Fruit fly (Drosophila melanogaster) whole organism, embryonic: ENCODE measurements around the gene lin-52.

Experiments
- Bgb ChIP-seq: fragments of 200-800 bp; sonication (Bioruptor generic); IDR thresholded peaks from 2 replicates; pipeline ENCODE4 v1.3.6; 2022; ENCODE audit warnings: missing biosample characterization, missing genetic modification characterization; ENCODE audit not compliant: partially characterized antibody
- CG10431 ChIP-seq: fragments of 200-800 bp; sonication (Bioruptor generic); optimal IDR thresholded peaks from 3 replicates; lab custom pipeline; 2018; ENCODE audit warnings: missing biosample characterization, mild to moderate bottlenecking, missing genetic modification characterization
- CG10565 ChIP-seq: fragments of 200-800 bp; sonication (Bioruptor generic); optimal IDR thresholded peaks from 3 replicates; lab custom pipeline; 2016; ENCODE audit warnings: missing biosample characterization, mild to moderate bottlenecking, missing genetic modification characterization
- CG11456 ChIP-seq: fragments of 200-800 bp; sonication (Bioruptor generic); IDR thresholded peaks from 3 replicates; pipeline ENCODE4 v1.3.6; 2022; ENCODE audit warnings: missing biosample characterization, missing genetic modification characterization
- CG12299 ChIP-seq: fragments of 200-800 bp; sonication (Bioruptor generic); optimal IDR thresholded peaks from 2 replicates; lab custom pipeline; 2018; ENCODE audit warnings: missing biosample characterization, mild to moderate bottlenecking, missing genetic modification characterization
- CG1233 ChIP-seq: fragments of 200-800 bp; sonication (Bioruptor generic); optimal IDR thresholded peaks from 4 replicates; lab custom pipeline; 2018; ENCODE audit warnings: missing biosample characterization, mild to moderate bottlenecking, missing genetic modification characterization
- CG12659 ChIP-seq: fragments of 200-800 bp; sonication (Bioruptor generic); optimal IDR thresholded peaks from 3 replicates; lab custom pipeline; 2017; ENCODE audit warnings: mild to moderate bottlenecking, missing biosample characterization, missing genetic modification reagents, missing genetic modification characterization
- CG12744 ChIP-seq: fragments of 200-800 bp; sonication (Bioruptor generic); optimal IDR thresholded peaks from 2 replicates; lab custom pipeline; 2016; ENCODE audit warnings: missing biosample characterization, missing genetic modification characterization
- CG14050 ChIP-seq: fragments of 200-800 bp; sonication (Bioruptor generic); IDR thresholded peaks from 3 replicates; pipeline ENCODE4 v1.3.6; 2022; ENCODE audit warnings: missing biosample characterization, missing genetic modification characterization
- CG14441 ChIP-seq: fragments of 200-800 bp; sonication (Bioruptor generic); IDR thresholded peaks from 2 replicates; pipeline ENCODE4 v1.3.6; 2022; ENCODE audit warnings: missing biosample characterization, missing genetic modification characterization
- CG14710 ChIP-seq: fragments of 200-800 bp; sonication (Bioruptor generic); optimal IDR thresholded peaks from 3 replicates; lab custom pipeline; 2019; ENCODE audit warnings: missing biosample characterization, mild to moderate bottlenecking, missing genetic modification characterization, moderate library complexity
- CG15011 ChIP-seq: fragments of 200-800 bp; sonication (Bioruptor generic); optimal IDR thresholded peaks from 3 replicates; lab custom pipeline; 2018; ENCODE audit warnings: missing biosample characterization, mild to moderate bottlenecking, missing genetic modification characterization
- CG1603 ChIP-seq: fragments of 200-800 bp; sonication (Bioruptor generic); optimal IDR thresholded peaks from 2 replicates; lab custom pipeline; 2019; ENCODE audit warnings: missing biosample characterization, mild to moderate bottlenecking, missing genetic modification characterization, moderate library complexity
- CG16863 ChIP-seq: fragments of 200-800 bp; sonication (Bioruptor generic); optimal IDR thresholded peaks from 3 replicates; lab custom pipeline; 2016; ENCODE audit warnings: missing biosample characterization, missing genetic modification characterization
- CG17802 ChIP-seq: fragments of 200-800 bp; sonication (Bioruptor generic); optimal IDR thresholded peaks from 2 replicates; lab custom pipeline; 2018; ENCODE audit warnings: missing biosample characterization, mild to moderate bottlenecking, missing genetic modification characterization, moderate library complexity
- CG2116 ChIP-seq: fragments of 200-800 bp; sonication (Bioruptor generic); optimal IDR thresholded peaks from 3 replicates; lab custom pipeline; 2018; ENCODE audit warnings: missing biosample characterization, mild to moderate bottlenecking, missing genetic modification characterization
- CG2202 ChIP-seq: fragments of 200-800 bp; sonication (Bioruptor generic); optimal IDR thresholded peaks from 2 replicates; lab custom pipeline; 2018; ENCODE audit warnings: missing biosample characterization, mild to moderate bottlenecking, missing genetic modification characterization
- CG2875 ChIP-seq: fragments of 200-800 bp; sonication (Bioruptor generic); optimal IDR thresholded peaks from 2 replicates; lab custom pipeline; 2017; ENCODE audit warnings: missing biosample characterization, mild to moderate bottlenecking, missing genetic modification characterization, missing genetic modification reagents
- CG33557 ChIP-seq: fragments of 200-800 bp; sonication (Bioruptor generic); optimal IDR thresholded peaks from 2 replicates; lab custom pipeline; 2019; ENCODE audit warnings: missing biosample characterization, mild to moderate bottlenecking, missing genetic modification characterization, moderate library complexity
- CoRest ChIP-seq: fragments of 200-800 bp; sonication (Bioruptor generic); optimal IDR thresholded peaks from 3 replicates; lab custom pipeline; 2018; ENCODE audit warnings: missing biosample characterization, mild to moderate bottlenecking, missing genetic modification characterization, moderate library complexity
- Dbx ChIP-seq: fragments of 200-800 bp; sonication (Bioruptor generic); IDR thresholded peaks from 3 replicates; pipeline ENCODE4 v1.3.6; 2022; ENCODE audit warnings: missing biosample characterization, missing genetic modification characterization
- Dek ChIP-seq: fragments of 200-800 bp; sonication (Bioruptor generic); optimal IDR thresholded peaks from 3 replicates; lab custom pipeline; 2019; ENCODE audit warnings: missing biosample characterization, mild to moderate bottlenecking, missing genetic modification characterization, moderate library complexity
- Doc2 ChIP-seq: fragments of 200-800 bp; sonication (Bioruptor generic); IDR thresholded peaks from 2 replicates; pipeline ENCODE4 v1.3.6; 2022; ENCODE audit warnings: missing biosample characterization, missing genetic modification characterization
- Gsc ChIP-seq: fragments of 200-800 bp; sonication (Bioruptor generic); IDR thresholded peaks from 2 replicates; pipeline ENCODE4 v1.3.6; 2022; ENCODE audit warnings: missing biosample characterization, missing genetic modification characterization
- Lhr ChIP-seq: fragments of 200-800 bp; sonication (Bioruptor generic); optimal IDR thresholded peaks from 3 replicates; lab custom pipeline; 2017; ENCODE audit warnings: mild to moderate bottlenecking, missing biosample characterization, missing genetic modification reagents, missing genetic modification characterization
- MESR4 ChIP-seq: fragments of 200-800 bp; sonication (Bioruptor generic); optimal IDR thresholded peaks from 2 replicates; lab custom pipeline; 2018; ENCODE audit warnings: missing biosample characterization, mild to moderate bottlenecking, missing genetic modification characterization, moderate library complexity
- NK7.1 ChIP-seq: fragments of 200-800 bp; sonication (Bioruptor generic); optimal IDR thresholded peaks from 3 replicates; lab custom pipeline; 2016; ENCODE audit warnings: missing biosample characterization, missing genetic modification characterization
- Nf-YA ChIP-seq: fragments of 200-800 bp; sonication (Bioruptor generic); IDR thresholded peaks from 2 replicates; pipeline ENCODE4 v1.3.6; 2022; ENCODE audit warnings: missing biosample characterization, missing genetic modification characterization
- Trl ChIP-seq, 3 experiments: fragments of >200 bp in 2 of 3; fragments of 200-800 bp in 1 of 3; sonication (Bioruptor generic) in 1 of 3; optimal IDR thresholded peaks; 2 replicates in 1 of 3; 3 replicates in 2 of 3; lab custom pipeline; 2016 to 2017; ENCODE audit warnings: missing biosample characterization in 1 of 3, missing genetic modification characterization in 1 of 3
- Xbp1 ChIP-seq: fragments of 200-800 bp; sonication (Bioruptor generic); optimal IDR thresholded peaks from 3 replicates; lab custom pipeline; 2016; ENCODE audit warnings: missing biosample characterization, mild to moderate bottlenecking, missing genetic modification characterization
- ac ChIP-seq: fragments of 200-800 bp; sonication (Bioruptor generic); optimal IDR thresholded peaks from 3 replicates; lab custom pipeline; 2017; ENCODE audit warnings: missing biosample characterization, mild to moderate bottlenecking, missing genetic modification characterization
- bigmax ChIP-seq: fragments of 200-800 bp; sonication (Bioruptor generic); optimal IDR thresholded peaks from 2 replicates; lab custom pipeline; 2018; ENCODE audit warnings: missing biosample characterization, mild to moderate bottlenecking, missing genetic modification characterization
- cad ChIP-seq: fragments of >200 bp; optimal IDR thresholded peaks from 2 replicates; lab custom pipeline; 2017; ENCODE audit warnings: missing biosample characterization, missing genetic modification characterization
- cas ChIP-seq: fragments of 200-800 bp; sonication (Bioruptor generic); IDR thresholded peaks from 2 replicates; pipeline ENCODE4 v1.3.6; 2022; ENCODE audit warnings: missing biosample characterization, missing genetic modification characterization
- ems ChIP-seq: fragments of 200-800 bp; sonication (Bioruptor generic); optimal IDR thresholded peaks from 3 replicates; lab custom pipeline; 2016; ENCODE audit warnings: missing biosample characterization, missing genetic modification characterization
- fd64A ChIP-seq: fragments of 200-800 bp; sonication (Bioruptor generic); optimal IDR thresholded peaks from 3 replicates; lab custom pipeline; 2018; ENCODE audit warnings: missing biosample characterization, mild to moderate bottlenecking, missing genetic modification characterization
- hth ChIP-seq: fragments of >200 bp; optimal IDR thresholded peaks from 2 replicates; lab custom pipeline; 2017; ENCODE audit warnings: inconsistent platforms
- kni ChIP-seq: fragments of 200-800 bp; sonication (Bioruptor generic); optimal IDR thresholded peaks from 3 replicates; lab custom pipeline; 2017; ENCODE audit warnings: mild to moderate bottlenecking, missing biosample characterization, missing genetic modification reagents, missing genetic modification characterization
- knrl ChIP-seq: fragments of 200-800 bp; sonication (Bioruptor generic); IDR thresholded peaks from 3 replicates; pipeline ENCODE4 v1.3.6; 2022; ENCODE audit warnings: missing biosample characterization, missing genetic modification characterization; ENCODE audit not compliant: partially characterized antibody
- lilli ChIP-seq: fragments of 200-800 bp; sonication (Bioruptor generic); optimal IDR thresholded peaks from 3 replicates; lab custom pipeline; 2016; ENCODE audit warnings: missing biosample characterization, missing genetic modification characterization
- luna ChIP-seq: fragments of 200-800 bp; sonication (Bioruptor generic); optimal IDR thresholded peaks from 2 replicates; lab custom pipeline; 2016; ENCODE audit warnings: missing biosample characterization, missing genetic modification characterization
- nmo ChIP-seq: fragments of 200-800 bp; sonication (Bioruptor generic); optimal IDR thresholded peaks from 2 replicates; lab custom pipeline; 2018; ENCODE audit warnings: missing biosample characterization, mild to moderate bottlenecking, missing genetic modification characterization, moderate library complexity
- org-1 ChIP-seq: fragments of 200-800 bp; sonication (Bioruptor generic); optimal IDR thresholded peaks from 2 replicates; lab custom pipeline; 2017; ENCODE audit warnings: missing biosample characterization, missing genetic modification characterization
- p53 ChIP-seq: fragments of 200-800 bp; sonication (Bioruptor generic); optimal IDR thresholded peaks from 2 replicates; lab custom pipeline; 2016; ENCODE audit warnings: missing biosample characterization, missing genetic modification characterization
- prd ChIP-seq, 3 experiments: fragments of >200 bp in 2 of 3; fragments of 200-800 bp in 1 of 3; sonication (Bioruptor generic) in 1 of 3; optimal IDR thresholded peaks in 2 of 3; IDR thresholded peaks in 1 of 3; 2 replicates in 2 of 3; 3 replicates in 1 of 3; pipeline versions ENCODE4 v1.3.6 to Lab custom; 2017 to 2022; ENCODE audit warnings: missing biosample characterization in 1 of 3, missing genetic modification characterization in 1 of 3
- pzg ChIP-seq: fragments of 200-800 bp; sonication (Bioruptor generic); optimal IDR thresholded peaks from 3 replicates; lab custom pipeline; 2018; ENCODE audit warnings: missing biosample characterization, mild to moderate bottlenecking, missing genetic modification characterization, moderate library complexity
- sim ChIP-seq: fragments of 200-800 bp; sonication (Bioruptor generic); IDR thresholded peaks from 2 replicates; pipeline ENCODE4 v1.3.6; 2022; ENCODE audit warnings: missing biosample characterization, missing genetic modification characterization
- slp2 ChIP-seq: fragments of 200-800 bp; sonication (Bioruptor generic); optimal IDR thresholded peaks from 2 replicates; lab custom pipeline; 2016; ENCODE audit warnings: missing biosample characterization, missing genetic modification characterization
- z ChIP-seq: fragments of 200-800 bp; sonication (Bioruptor generic); IDR thresholded peaks from 3 replicates; pipeline ENCODE4 v1.3.6; 2022; ENCODE audit warnings: missing biosample characterization, missing genetic modification characterization
- zen ChIP-seq: fragments of 200-800 bp; sonication (Bioruptor generic); optimal IDR thresholded peaks from 3 replicates; lab custom pipeline; 2018; ENCODE audit warnings: missing biosample characterization, mild to moderate bottlenecking, missing genetic modification characterization, moderate library complexity

Gene lin-52

DNA sequence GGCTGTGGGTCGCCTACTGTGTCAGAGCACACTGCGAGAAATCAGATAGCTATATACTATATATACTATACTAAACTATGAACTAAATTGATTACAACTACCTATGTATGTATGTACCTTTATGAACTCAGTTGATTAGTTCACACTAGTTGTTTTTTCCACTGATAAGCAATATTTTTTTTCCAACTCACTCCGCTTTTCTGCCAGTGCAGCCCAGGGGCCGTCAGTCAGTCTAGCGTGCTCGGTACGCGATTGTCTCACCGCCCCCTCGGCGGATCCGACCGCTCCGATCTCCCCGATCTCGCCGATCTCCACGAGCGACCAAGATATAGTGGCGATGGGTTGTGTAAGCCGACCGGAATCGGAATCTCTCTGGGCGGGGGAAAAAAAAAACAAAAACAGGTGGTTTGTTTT is 48.9 kb downstream of the lin-52 start (continued):
- TF ChIP-seq CG16863 (GFP tag; lab: Kevin White, UChicago), result peak; percentile 31
- TF ChIP-seq slp2, result peak; percentile 37
- TF ChIP-seq CG14441 (GFP tag; lab: Robert Waterston, UW), result peak; percentile 95
- peak; percentile 34 for TF ChIP-seq NK7.1
- peak; percentile 66 for TF ChIP-seq zen
- peak; percentile 88 for TF ChIP-seq Nf-YA
- TF ChIP-seq Gsc (GFP tag; lab: Robert Waterston, UW), result peak; percentile 84
- peak; percentile 93 for TF ChIP-seq Dbx (GFP tag; lab: Robert Waterston, UW)
- TF ChIP-seq MESR4 (GFP tag; lab: Kevin White, UChicago), result no peak
- no peak for TF ChIP-seq cad (GFP tag; lab: Kevin White, UChicago)
- no peak for TF ChIP-seq ac (GFP tag; lab: Kevin White, UChicago)
- no peak for TF ChIP-seq kni (GFP tag; lab: Kevin White, UChicago)
- 0 out of 2 replicates have a peak, but pooled peaks have one; percentile 38 for TF ChIP-seq sim (GFP tag; lab: Robert Waterston, UW)
- peak; percentile 48 for TF ChIP-seq CG12299 (tag; lab: Kevin White, UChicago)
- peak; percentile 5 for TF ChIP-seq pzg (GFP tag; lab: Kevin White, UChicago)
- peak; percentile 47 for TF ChIP-seq fd64A (GFP tag; lab: Kevin White, UChicago)
- TF ChIP-seq CG15011 (GFP tag; lab: Kevin White, UChicago), result peak; percentile 73
- TF ChIP-seq knrl (GFP tag; lab: Robert Waterston, UW), result no peak
- TF ChIP-seq nmo (GFP tag; lab: Kevin White, UChicago), result peak; percentile 79
- TF ChIP-seq Doc2, result peak; percentile 78
- no peak for TF ChIP-seq Bgb (GFP tag; lab: Robert Waterston, UW)
- TF ChIP-seq ems, result peak; percentile 71
- TF ChIP-seq cas (GFP tag; lab: Robert Waterston, UW), result peak; percentile 84
- TF ChIP-seq CG1233 (GFP tag; lab: Kevin White, UChicago), result peak; percentile 70
- TF ChIP-seq CG10565 (GFP tag; lab: Kevin White, UChicago), result no peak
- no peak for TF ChIP-seq bigmax (GFP tag; lab: Kevin White, UChicago)
- peak; percentile 79 for TF ChIP-seq CG12659
- TF ChIP-seq CG14710 (tag; lab: Kevin White, UChicago), result peak; percentile 48
- no peak for TF ChIP-seq CG33557
- no peak for TF ChIP-seq CG2202
- no peak for TF ChIP-seq Lhr (GFP tag; lab: Kevin White, UChicago)
- TF ChIP-seq lilli (GFP tag; lab: Kevin White, UChicago), result peak; percentile 76
- TF ChIP-seq org-1 (GFP tag; lab: Kevin White, UChicago), result peak; percentile 84
- TF ChIP-seq CG12744 (GFP tag; lab: Kevin White, UChicago), result peak; percentile 55
- TF ChIP-seq CG17802 (tag; lab: Kevin White, UChicago), result peak; percentile 22
- peak; percentile 92 for TF ChIP-seq CG11456
- no peak for TF ChIP-seq prd (optimal IDR thresholded peaks at IDR 0.05; lab: Kevin White, UChicago)
- TF ChIP-seq prd (GFP tag; IDR thresholded peaks at IDR 0.05; lab: Robert Waterston, UW), result peak; percentile 92
- peak; percentile 17 for TF ChIP-seq luna (GFP tag; lab: Kevin White, UChicago)
- TF ChIP-seq hth (lab: Kevin White, UChicago), result no peak
- no peak for TF ChIP-seq CG10431 (GFP tag; lab: Kevin White, UChicago)
- peak; percentile 90 for TF ChIP-seq CG1603 (tag; lab: Kevin White, UChicago)
- peak; percentile 74 for TF ChIP-seq CG14050 (GFP tag; lab: Robert Waterston, UW)
- peak; percentile 76 for TF ChIP-seq Xbp1 (GFP tag; lab: Kevin White, UChicago)
- peak; percentile 64 for TF ChIP-seq CG2875
- no peak for TF ChIP-seq CG2116
- TF ChIP-seq CoRest (tag; lab: Kevin White, UChicago), result peak; percentile 82
- no peak for TF ChIP-seq Trl (optimal IDR thresholded peaks at IDR 0.05; lab: Kevin White, UChicago)
- TF ChIP-seq Trl (GFP tag; optimal IDR thresholded peaks at IDR 0.05; lab: Kevin White, UChicago), result peak; percentile 56
- TF ChIP-seq Dek (tag; lab: Kevin White, UChicago), result peak; percentile 85
- 0 out of 3 replicates have a peak, but pooled peaks have one; percentile 49 for TF ChIP-seq z (GFP tag; lab: Robert Waterston, UW)
- TF ChIP-seq p53, result peak; percentile 26
